Fruit fly (Drosophila melanogaster): ENCODE results near the gene mus81.

The mus81 gene

DNA sequence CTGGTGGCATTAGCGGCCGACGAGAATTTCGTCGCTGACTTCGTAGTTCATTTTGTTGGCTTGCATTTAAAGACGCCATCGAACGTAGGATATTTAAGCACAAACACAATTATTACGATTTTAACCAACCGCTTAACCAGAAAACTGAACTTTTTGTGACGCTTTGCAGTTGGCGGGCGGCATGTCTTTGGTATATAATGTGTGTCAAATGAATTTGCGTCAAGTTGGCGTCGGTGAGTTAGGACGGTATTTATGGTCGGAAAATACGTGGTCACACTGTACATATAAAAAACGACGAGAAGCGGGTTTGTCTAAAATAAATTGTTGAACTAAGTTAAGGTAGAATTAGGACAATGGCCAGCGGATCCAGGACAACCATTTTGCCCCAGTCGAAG, 13.0 kb upstream of the mus81 start, which contains the start of the genes CG43867 and MED22:
TSS of gene CG43867 (minus strand) at position 113 of the 395 bp plus-strand sequence.
TSS of gene MED22 (plus strand) at position 277 of the 395 bp plus-strand sequence.
- peak; percentile 13 for TF ChIP-seq CG12155 (GFP tag; optimal IDR thresholded peaks at IDR 0.05)
- peak; percentile 1 for TF ChIP-seq CG17186 (GFP tag; optimal IDR thresholded peaks at IDR 0.05)
- no peak for TF ChIP-seq CG13424 (tag; optimal IDR thresholded peaks at IDR 0.05)
- TF ChIP-seq CG1603 (tag; optimal IDR thresholded peaks at IDR 0.05) = peak; percentile 75
- peak; percentile 39 for TF ChIP-seq BEAF-32 (GFP tag; optimal IDR thresholded peaks at IDR 0.05)
- TF ChIP-seq shn (GFP tag; optimal IDR thresholded peaks at IDR 0.05) = no peak
- TF ChIP-seq MBD-R2 (GFP tag; IDR thresholded peaks at IDR 0.05) = peak; percentile 39; the same call in 1 of the 2 replicates
- peak; percentile 39 for TF ChIP-seq CoRest (tag; optimal IDR thresholded peaks at IDR 0.05)
- peak; percentile 35 for TF ChIP-seq pzg (GFP tag; optimal IDR thresholded peaks at IDR 0.05)
- TF ChIP-seq Myb (GFP tag; optimal IDR thresholded peaks at IDR 0.05) = peak; percentile 82
- no peak for TF ChIP-seq HmgD (GFP tag; optimal IDR thresholded peaks at IDR 0.05)
- peak; percentile 59 for TF ChIP-seq Dp (GFP tag; optimal IDR thresholded peaks at IDR 0.05)
- TF ChIP-seq gfzf (GFP tag; optimal IDR thresholded peaks at IDR 0.05) = peak; percentile 79
- no peak for TF ChIP-seq dysf (GFP tag; IDR thresholded peaks at IDR 0.05)
- peak; percentile 49 for TF ChIP-seq Dref (GFP tag; IDR thresholded peaks at IDR 0.05)
- peak; percentile 32 for TF ChIP-seq cg (GFP tag; optimal IDR thresholded peaks at IDR 0.05)
- TF ChIP-seq YL-1 (GFP tag; optimal IDR thresholded peaks at IDR 0.05) = peak; percentile 10
- peak; percentile 61 for TF ChIP-seq E2f2 (GFP tag; IDR thresholded peaks at IDR 0.05)
- peak; percentile 40 for TF ChIP-seq Sin3A (optimal IDR thresholded peaks at IDR 0.05)
- TF ChIP-seq CG9797 (GFP tag; optimal IDR thresholded peaks at IDR 0.05) = peak; percentile 62
- no peak for TF ChIP-seq Pdp1 (GFP tag; optimal IDR thresholded peaks at IDR 0.05)

DNA sequence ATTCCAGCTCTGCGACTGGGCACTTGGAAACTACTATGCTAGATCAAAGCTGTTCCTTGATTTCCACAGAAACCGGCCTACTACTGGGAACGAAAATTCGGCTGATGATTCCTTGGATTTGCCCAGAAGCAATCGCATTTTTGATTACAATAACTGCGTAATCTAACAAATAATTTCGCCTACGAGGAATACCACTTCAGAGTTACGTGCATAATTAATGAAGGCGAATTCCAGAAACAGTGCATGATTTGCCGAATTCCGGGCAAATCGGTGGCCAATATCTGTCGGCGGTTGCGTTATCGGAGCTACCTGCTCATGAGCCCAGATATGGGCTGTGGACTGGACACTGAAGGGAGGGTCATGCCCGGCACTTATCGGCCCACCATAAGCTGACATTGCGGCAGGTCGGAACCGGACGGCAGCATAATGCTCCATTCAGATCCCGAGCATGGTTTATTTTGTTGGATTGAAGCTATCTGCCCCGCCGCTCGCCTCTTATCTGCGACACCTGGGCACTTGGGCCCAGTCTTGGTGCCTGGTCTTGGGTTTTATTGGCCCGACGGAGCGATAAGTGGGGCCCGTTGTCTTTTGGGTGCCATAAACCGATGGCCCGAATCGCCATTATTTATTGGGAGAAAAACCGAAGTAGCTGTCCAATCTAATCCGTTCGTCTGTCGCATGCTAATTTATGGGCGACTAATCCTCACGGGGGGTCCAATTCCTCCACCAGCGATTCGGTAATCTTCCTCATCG, 10.7 kb upstream of the mus81 start, which contains the start of gene CG3708:
TSS of gene CG3708 (minus strand) at position 51 of the 753 bp plus-strand sequence.
- no peak for TF ChIP-seq slbo (GFP tag; IDR thresholded peaks at IDR 0.05)
- TF ChIP-seq jumu (GFP tag; optimal IDR thresholded peaks at IDR 0.05) = no peak
- no peak for TF ChIP-seq HHEX (GFP tag; optimal IDR thresholded peaks at IDR 0.05)
- no peak for TF ChIP-seq p53 (GFP tag; optimal IDR thresholded peaks at IDR 0.05)
- no peak for TF ChIP-seq CG4854 (GFP tag; optimal IDR thresholded peaks at IDR 0.05)
- TF ChIP-seq ham (GFP tag; IDR thresholded peaks at IDR 0.05) = no peak
- peak; percentile 90 for TF ChIP-seq sug (tag; optimal IDR thresholded peaks at IDR 0.05)
- TF ChIP-seq GATAe (GFP tag; conservative IDR thresholded peaks at IDR 0.05) = 0 out of 2 replicates have a peak, but pooled peaks have one; percentile 52
- no peak for TF ChIP-seq Eip74EF (GFP tag; optimal IDR thresholded peaks at IDR 0.05)
- no peak for TF ChIP-seq gro (GFP tag; optimal IDR thresholded peaks at IDR 0.05)
- TF ChIP-seq emc (GFP tag; optimal IDR thresholded peaks at IDR 0.05) = no peak
- no peak for TF ChIP-seq CG12769 (tag; optimal IDR thresholded peaks at IDR 0.05)
- no peak for TF ChIP-seq grn (GFP tag; optimal IDR thresholded peaks at IDR 0.05)
- no peak for TF ChIP-seq peb (GFP tag; IDR thresholded peaks at IDR 0.05)
- no peak for TF ChIP-seq CG7928 (GFP tag; optimal IDR thresholded peaks at IDR 0.05)
- TF ChIP-seq Chrac-16 (GFP tag; optimal IDR thresholded peaks at IDR 0.05) = no peak
- TF ChIP-seq CG10543 (GFP tag; optimal IDR thresholded peaks at IDR 0.05) = peak; percentile 18
- TF ChIP-seq Hey (tag; optimal IDR thresholded peaks at IDR 0.05) = peak; percentile 29
- peak; percentile 88 for TF ChIP-seq sd (tag; optimal IDR thresholded peaks at IDR 0.05)
- no peak for TF ChIP-seq CG6791 (GFP tag; IDR thresholded peaks at IDR 0.05; ENCODE audit: partially characterized antibody)
- TF ChIP-seq CG7372 (GFP tag; IDR thresholded peaks at IDR 0.05) = no peak
- TF ChIP-seq CG8281 (tag; optimal IDR thresholded peaks at IDR 0.05) = no peak
- peak; percentile 66 for TF ChIP-seq exex (tag; optimal IDR thresholded peaks at IDR 0.05)
- no peak for TF ChIP-seq CG18619 (GFP tag; optimal IDR thresholded peaks at IDR 0.05)
- TF ChIP-seq Med (GFP tag) = peak; percentile 7
